Worm (Caenorhabditis elegans) whole organism, late embryonic: ENCODE results near the gene srw-123.

Experiments
- C08G9.2 ChIP-seq: sonication (generic microtip); optimal IDR thresholded peaks from 2 replicates; lab custom pipeline; 2016; ENCODE audit warnings: mild to moderate bottlenecking, missing genetic modification characterization, moderate library complexity, missing compliant biosample characterization
- K09A11.1 ChIP-seq: sonication (generic microtip); optimal IDR thresholded peaks from 2 replicates; lab custom pipeline; 2017; ENCODE audit warnings: antibody characterized with exemption, mild to moderate bottlenecking, missing genetic modification characterization, missing compliant biosample characterization; ENCODE audit not compliant: insufficient read depth
- Y22D7AL.16 ChIP-seq: sonication (generic microtip); optimal IDR thresholded peaks from 2 replicates; lab custom pipeline; 2016; ENCODE audit warnings: missing genetic modification characterization, missing compliant biosample characterization
- ama-1 ChIP-seq: fragments of 150-350 bp; optimal IDR thresholded peaks from 2 replicates; lab custom pipeline; 2014
- ceh-14 ChIP-seq: sonication (generic microtip); optimal IDR thresholded peaks from 2 replicates; lab custom pipeline; 2016; ENCODE audit warnings: missing genotype, missing genetic modification characterization, missing compliant biosample characterization
- ceh-19 ChIP-seq: fragments of 200-800 bp; sonication (Bioruptor generic); optimal IDR thresholded peaks from 2 replicates; lab custom pipeline; 2018; ENCODE audit warnings: mild to moderate bottlenecking, missing genetic modification characterization, missing compliant biosample characterization
- ceh-30 ChIP-seq: fragments of 150-350 bp; optimal IDR thresholded peaks from 2 replicates; lab custom pipeline; 2014; ENCODE audit warnings: missing biosample characterization, missing genetic modification characterization
- ceh-34 ChIP-seq: sonication (generic microtip); optimal IDR thresholded peaks from 2 replicates; lab custom pipeline; 2016; ENCODE audit warnings: mild to moderate bottlenecking, missing genetic modification characterization, missing compliant biosample characterization
- ceh-45 ChIP-seq: fragments of 200-800 bp; sonication (Bioruptor generic); IDR thresholded peaks from 2 replicates; pipeline ENCODE4 v1.3.6; 2022; ENCODE audit warnings: missing genetic modification reagents, missing genetic modification characterization, missing compliant biosample characterization
- ceh-48 ChIP-seq: sonication (generic microtip); optimal IDR thresholded peaks from 2 replicates; lab custom pipeline; 2016; ENCODE audit warnings: missing genetic modification characterization, inconsistent platforms, missing compliant biosample characterization
- ceh-6 ChIP-seq: fragments of 200-800 bp; sonication (Bioruptor generic); optimal IDR thresholded peaks from 2 replicates; lab custom pipeline; 2018; ENCODE audit warnings: mild to moderate bottlenecking, missing genetic modification characterization, missing compliant biosample characterization
- ceh-9 ChIP-seq: sonication (generic microtip); optimal IDR thresholded peaks from 2 replicates; lab custom pipeline; 2016; ENCODE audit warnings: mild to moderate bottlenecking, missing genetic modification characterization, inconsistent platforms, missing compliant biosample characterization
- dmd-4 ChIP-seq: sonication (generic microtip); optimal IDR thresholded peaks from 2 replicates; lab custom pipeline; 2016; ENCODE audit warnings: borderline replicate concordance, missing genetic modification characterization, missing compliant biosample characterization
- ets-4 ChIP-seq: sonication (generic microtip); optimal IDR thresholded peaks from 2 replicates; lab custom pipeline; 2016; ENCODE audit warnings: missing genetic modification characterization, missing compliant biosample characterization
- eyg-1 ChIP-seq: sonication (generic microtip); optimal IDR thresholded peaks from 2 replicates; lab custom pipeline; 2016; ENCODE audit warnings: missing genotype, missing genetic modification characterization, missing compliant biosample characterization
- fkh-10 ChIP-seq: fragments of 150-350 bp; optimal IDR thresholded peaks from 2 replicates; lab custom pipeline; 2014; ENCODE audit warnings: missing biosample characterization, missing genetic modification reagents, missing genetic modification characterization
- fkh-6 ChIP-seq: sonication (generic microtip); optimal IDR thresholded peaks from 2 replicates; lab custom pipeline; 2016; ENCODE audit warnings: missing genetic modification characterization, missing compliant biosample characterization
- hlh-13 ChIP-seq: fragments of 200-800 bp; sonication (Bioruptor generic); optimal IDR thresholded peaks from 2 replicates; lab custom pipeline; 2018; ENCODE audit warnings: mild to moderate bottlenecking, missing genetic modification characterization, missing compliant biosample characterization
- hlh-15 ChIP-seq: sonication (generic microtip); optimal IDR thresholded peaks from 2 replicates; lab custom pipeline; 2016; ENCODE audit warnings: missing genetic modification characterization, missing compliant biosample characterization
- madf-2 ChIP-seq: sonication (generic microtip); optimal IDR thresholded peaks from 2 replicates; lab custom pipeline; 2017; ENCODE audit warnings: missing genetic modification characterization, missing compliant biosample characterization
- mec-3 ChIP-seq: sonication (generic microtip); optimal IDR thresholded peaks from 2 replicates; lab custom pipeline; 2016; ENCODE audit warnings: borderline replicate concordance, missing genetic modification characterization, missing compliant biosample characterization
- nhr-11 ChIP-seq: fragments of 150-350 bp; optimal IDR thresholded peaks from 2 replicates; lab custom pipeline; 2014; ENCODE audit warnings: missing biosample characterization, missing genetic modification characterization
- nhr-232 ChIP-seq: sonication (generic microtip); optimal IDR thresholded peaks from 2 replicates; lab custom pipeline; 2016; ENCODE audit warnings: missing genetic modification characterization, missing compliant biosample characterization
- odd-2 ChIP-seq: sonication (generic microtip); optimal IDR thresholded peaks from 2 replicates; lab custom pipeline; 2017; ENCODE audit warnings: antibody characterized with exemption, mild to moderate bottlenecking, missing genetic modification characterization, missing compliant biosample characterization
- pat-9 ChIP-seq: fragments of 200-800 bp; sonication (Bioruptor generic); optimal IDR thresholded peaks from 2 replicates; lab custom pipeline; 2018; ENCODE audit warnings: mild to moderate bottlenecking, missing genetic modification characterization, moderate library complexity, missing compliant biosample characterization
- pax-1 ChIP-seq: fragments of 150-350 bp; optimal IDR thresholded peaks from 2 replicates; lab custom pipeline; 2014; ENCODE audit warnings: missing biosample characterization, missing genetic modification characterization
- pha-2 ChIP-seq: sonication (generic microtip); optimal IDR thresholded peaks from 2 replicates; lab custom pipeline; 2017; ENCODE audit warnings: mild to moderate bottlenecking, missing genetic modification characterization, missing compliant biosample characterization
- pqm-1 ChIP-seq: sonication (generic microtip); optimal IDR thresholded peaks from 2 replicates; lab custom pipeline; 2016; ENCODE audit warnings: missing genetic modification characterization, missing compliant biosample characterization
- rnt-1 ChIP-seq: sonication (generic microtip); optimal IDR thresholded peaks from 2 replicates; lab custom pipeline; 2016; ENCODE audit warnings: missing genetic modification characterization, missing compliant biosample characterization
- sox-2 ChIP-seq: fragments of 200-800 bp; sonication (Bioruptor generic); IDR thresholded peaks from 2 replicates; pipeline ENCODE4 v1.3.6; 2022; ENCODE audit warnings: missing genetic modification reagents, missing genetic modification characterization, missing compliant biosample characterization
- tbx-7 ChIP-seq: sonication (generic microtip); optimal IDR thresholded peaks from 2 replicates; lab custom pipeline; 2016; ENCODE audit warnings: missing genotype, missing genetic modification characterization, missing compliant biosample characterization
- unc-86 ChIP-seq: sonication (generic microtip); optimal IDR thresholded peaks from 2 replicates; lab custom pipeline; 2016; ENCODE audit warnings: missing genetic modification characterization, missing compliant biosample characterization
- ztf-16 ChIP-seq: sonication (generic microtip); optimal IDR thresholded peaks from 2 replicates; lab custom pipeline; 2017; ENCODE audit warnings: missing genetic modification characterization, missing compliant biosample characterization

The srw-123 gene

ce11 chrV:3010468-3010867 is 35.3 kb upstream of the srw-123 start, which contains the start of gene srw-136:
TSS of gene srw-136 (minus strand) at chrV:3010568.
- no peak for TF ChIP-seq ceh-14 (tag; lab: Kevin White, UChicago)
- TF ChIP-seq Y22D7AL.16 (tag; lab: Kevin White, UChicago): no peak
- no peak for TF ChIP-seq ceh-30 (tag; lab: Kevin White, UChicago)
- TF ChIP-seq ceh-48 (tag; lab: Kevin White, UChicago): no peak
- no peak for TF ChIP-seq nhr-11
- no peak for TF ChIP-seq mec-3 (tag; lab: Kevin White, UChicago)

ce11 chrV:3005964-3006363 is 30.8 kb upstream of the srw-123 start, which contains the start of gene srw-112:
TSS of gene srw-112 (minus strand) at chrV:3006064.
- TF ChIP-seq tbx-7 (tag; lab: Kevin White, UChicago) (no peak), fkh-6 (no peak), madf-2 (tag; lab: Kevin White, UChicago) (no peak), ceh-19 (GFP tag; lab: Kevin White, UChicago) (no peak), ceh-9 (tag; lab: Kevin White, UChicago) (no peak), K09A11.1 (tag; lab: Kevin White, UChicago) (no peak), odd-2 (tag; lab: Kevin White, UChicago) (no peak), ztf-16 (tag; lab: Kevin White, UChicago) (no peak), ama-1 (no peak)

- TF ChIP-seq nhr-232 (tag; lab: Kevin White, UChicago): no peak
Measured at ce11 chrV:2999736-3000135, 24.6 kb upstream of the srw-123 start, which contains the start of gene srw-119. TSS of gene srw-119 (minus strand) at chrV:2999836.

ce11 chrV:2996105-2996504 is 20.9 kb upstream of the srw-123 start, which contains the start of gene srw-120:
TSS of gene srw-120 (minus strand) at chrV:2996205.
- TF ChIP-seq ceh-6 (GFP tag; lab: Kevin White, UChicago) (no peak), ets-4 (tag; lab: Kevin White, UChicago) (no peak), ceh-14 (tag; lab: Kevin White, UChicago) (no peak), pax-1 (tag; lab: Kevin White, UChicago) (no peak), rnt-1 (no peak), eyg-1 (tag; lab: Kevin White, UChicago) (no peak), ceh-34 (tag; lab: Kevin White, UChicago) (no peak)

- no peak for TF ChIP-seq hlh-13 (GFP tag; lab: Kevin White, UChicago)
- TF ChIP-seq unc-86 (tag; lab: Kevin White, UChicago): no peak
- no peak for TF ChIP-seq pax-1 (tag; lab: Kevin White, UChicago)
- no peak for TF ChIP-seq sox-2 (GFP tag; lab: Robert Waterston, UW)
- no peak for TF ChIP-seq C08G9.2 (tag; lab: Kevin White, UChicago)
- no peak for TF ChIP-seq ceh-45 (GFP tag; lab: Robert Waterston, UW)
- TF ChIP-seq pat-9 (tag; lab: Kevin White, UChicago): no peak
- TF ChIP-seq odd-2 (tag; lab: Kevin White, UChicago): no peak
- no peak for TF ChIP-seq ceh-9 (tag; lab: Kevin White, UChicago)
- no peak for TF ChIP-seq pqm-1 (tag; lab: Kevin White, UChicago)
- TF ChIP-seq rnt-1: no peak
- no peak for TF ChIP-seq K09A11.1 (tag; lab: Kevin White, UChicago)
- no peak for TF ChIP-seq hlh-15
Measured at ce11 chrV:2993816-2994215, 18.6 kb upstream of the srw-123 start, which contains the start of gene srw-115. TSS of gene srw-115 (minus strand) at chrV:2993916.

- TF ChIP-seq hlh-15 (no peak), pha-2 (no peak), fkh-10 (no peak), dmd-4 (no peak), ama-1 (no peak), mec-3 (tag; lab: Kevin White, UChicago) (no peak), ceh-9 (tag; lab: Kevin White, UChicago) (no peak)
Measured at ce11 chrV:2992060-2992459, 16.9 kb upstream of the srw-123 start.
